Fruit fly (Drosophila melanogaster) whole organism, embryonic: ENCODE data around the gene pav.

Experiments used
- Ada2b ChIP-seq: fragments of 200-800 bp; sonication (Bioruptor generic); IDR thresholded peaks from 2 replicates; pipeline ENCODE4 v1.3.6; 2022; ENCODE audit warnings: missing biosample characterization, missing genetic modification characterization
- Antp ChIP-seq: fragments of 200-800 bp; sonication (Bioruptor generic); optimal IDR thresholded peaks from 3 replicates; lab custom pipeline; 2016; ENCODE audit warnings: missing biosample characterization, missing genetic modification characterization
- Atf6 ChIP-seq: fragments of 200-800 bp; sonication (Bioruptor generic); IDR thresholded peaks from 2 replicates; pipeline ENCODE4 v1.3.6; 2022; ENCODE audit warnings: missing biosample characterization, missing genetic modification characterization
- BEAF-32 ChIP-seq: fragments of 200-800 bp; sonication (Bioruptor generic); optimal IDR thresholded peaks from 3 replicates; lab custom pipeline; 2017; ENCODE audit warnings: missing biosample characterization, missing genetic modification characterization, mild to moderate bottlenecking, moderate library complexity, missing genetic modification reagents
- Blimp-1 ChIP-seq: fragments of 200-800 bp; sonication (Bioruptor generic); optimal IDR thresholded peaks from 3 replicates; lab custom pipeline; 2018; ENCODE audit warnings: missing biosample characterization, missing genetic modification characterization, mild to moderate bottlenecking, moderate library complexity, missing genetic modification reagents
- C15 ChIP-seq: fragments of 200-800 bp; sonication (Bioruptor generic); IDR thresholded peaks from 3 replicates; pipeline ENCODE4 v1.3.6; 2022; ENCODE audit warnings: missing biosample characterization, missing genetic modification characterization
- CG10431 ChIP-seq: fragments of 200-800 bp; sonication (Bioruptor generic); optimal IDR thresholded peaks from 3 replicates; lab custom pipeline; 2018; ENCODE audit warnings: missing biosample characterization, mild to moderate bottlenecking, missing genetic modification characterization
- CG11560 ChIP-seq: fragments of 200-800 bp; sonication (Bioruptor generic); IDR thresholded peaks from 3 replicates; pipeline ENCODE4 v1.3.6; 2022; ENCODE audit warnings: missing biosample characterization, missing genetic modification characterization
- CG14667 ChIP-seq: fragments of 200-800 bp; sonication (Bioruptor generic); IDR thresholded peaks from 2 replicates; pipeline ENCODE4 v1.3.6; 2022; ENCODE audit warnings: missing biosample characterization, missing genetic modification characterization
- CG15073 ChIP-seq: fragments of 200-800 bp; sonication (Bioruptor generic); optimal IDR thresholded peaks from 2 replicates; lab custom pipeline; 2016; ENCODE audit warnings: missing biosample characterization, missing genetic modification characterization
- CG15269 ChIP-seq: fragments of 200-800 bp; sonication (Bioruptor generic); optimal IDR thresholded peaks from 2 replicates; lab custom pipeline; 2018; ENCODE audit warnings: missing biosample characterization, mild to moderate bottlenecking, missing genetic modification characterization, moderate library complexity
- CG17612 ChIP-seq: fragments of 200-800 bp; sonication (Bioruptor generic); IDR thresholded peaks from 2 replicates; pipeline ENCODE4 v1.3.6; 2022; ENCODE audit warnings: missing biosample characterization, missing genetic modification characterization
- CG2129 ChIP-seq: fragments of 200-800 bp; sonication (Bioruptor generic); IDR thresholded peaks from 2 replicates; pipeline ENCODE4 v1.3.6; 2022; ENCODE audit warnings: missing biosample characterization, missing genetic modification characterization; ENCODE audit not compliant: partially characterized antibody
- CG33557 ChIP-seq: fragments of 200-800 bp; sonication (Bioruptor generic); optimal IDR thresholded peaks from 2 replicates; lab custom pipeline; 2019; ENCODE audit warnings: missing biosample characterization, mild to moderate bottlenecking, missing genetic modification characterization, moderate library complexity
- CG4617 ChIP-seq: fragments of 200-800 bp; sonication (Bioruptor generic); optimal IDR thresholded peaks from 3 replicates; lab custom pipeline; 2016; ENCODE audit warnings: missing biosample characterization, missing genetic modification characterization, borderline replicate concordance
- CG6854 ChIP-seq: fragments of 200-800 bp; sonication (Bioruptor generic); optimal IDR thresholded peaks from 3 replicates; lab custom pipeline; 2017; ENCODE audit warnings: missing biosample characterization, mild to moderate bottlenecking, missing genetic modification characterization
- CG8388 ChIP-seq: fragments of 200-800 bp; sonication (Bioruptor generic); optimal IDR thresholded peaks from 2 replicates; lab custom pipeline; 2019; ENCODE audit warnings: missing biosample characterization, mild to moderate bottlenecking, missing genetic modification characterization, moderate library complexity
- CG8944 ChIP-seq: fragments of 200-800 bp; sonication (Bioruptor generic); optimal IDR thresholded peaks from 3 replicates; lab custom pipeline; 2016; ENCODE audit warnings: missing biosample characterization, missing genetic modification characterization
- CG9797 ChIP-seq: fragments of 200-800 bp; sonication (Bioruptor generic); optimal IDR thresholded peaks from 3 replicates; lab custom pipeline; 2018; ENCODE audit warnings: missing biosample characterization, mild to moderate bottlenecking, missing genetic modification characterization
- Dad ChIP-seq: fragments of 200-800 bp; sonication (Bioruptor generic); optimal IDR thresholded peaks from 3 replicates; lab custom pipeline; 2016; ENCODE audit warnings: missing biosample characterization, missing genetic modification characterization
- Deaf1 ChIP-seq: fragments of 200-800 bp; optimal IDR thresholded peaks from 3 replicates; lab custom pipeline; 2019; ENCODE audit warnings: missing biosample characterization, mild to moderate bottlenecking, missing genetic modification characterization, moderate library complexity
- E2f2 ChIP-seq: fragments of 200-800 bp; sonication (Bioruptor generic); IDR thresholded peaks from 2 replicates; pipeline ENCODE4 v1.3.6; 2022; ENCODE audit warnings: missing biosample characterization, missing genetic modification characterization
- Gsc ChIP-seq: fragments of 200-800 bp; sonication (Bioruptor generic); IDR thresholded peaks from 2 replicates; pipeline ENCODE4 v1.3.6; 2022; ENCODE audit warnings: missing biosample characterization, missing genetic modification characterization
- Gug ChIP-seq: fragments of 200-800 bp; sonication (Bioruptor generic); IDR thresholded peaks from 4 replicates; pipeline ENCODE4 v1.3.6; 2022; ENCODE audit warnings: missing biosample characterization, missing genetic modification characterization
- Rx ChIP-seq: fragments of 200-800 bp; sonication (Bioruptor generic); IDR thresholded peaks from 2 replicates; pipeline ENCODE4 v1.3.6; 2022; ENCODE audit warnings: missing biosample characterization, missing genetic modification characterization
- Sry-β ChIP-seq: fragments of 200-800 bp; sonication (Bioruptor generic); optimal IDR thresholded peaks from 2 replicates; lab custom pipeline; 2018; ENCODE audit warnings: missing biosample characterization, mild to moderate bottlenecking, missing genetic modification characterization, moderate library complexity
- TFAM ChIP-seq: fragments of 200-800 bp; sonication (Bioruptor generic); optimal IDR thresholded peaks from 2 replicates; lab custom pipeline; 2017; ENCODE audit warnings: missing biosample characterization, missing genetic modification characterization, inconsistent platforms
- Tbp ChIP-seq: fragments of >200 bp; optimal IDR thresholded peaks from 2 replicates; lab custom pipeline; 2018; ENCODE audit warnings: missing biosample characterization, missing genetic modification characterization
- Usf ChIP-seq: fragments of 200-800 bp; sonication (Bioruptor generic); optimal IDR thresholded peaks from 2 replicates; lab custom pipeline; 2017; ENCODE audit warnings: missing genotype, missing biosample characterization, missing genetic modification characterization
- bcd ChIP-seq: fragments of 200-800 bp; sonication (Bioruptor generic); optimal IDR thresholded peaks from 2 replicates; lab custom pipeline; 2017; ENCODE audit warnings: missing biosample characterization, mild to moderate bottlenecking, missing genetic modification characterization
- br ChIP-seq: fragments of >200 bp; optimal IDR thresholded peaks from 2 replicates; lab custom pipeline; 2017
- cg ChIP-seq: fragments of 200-800 bp; sonication (Bioruptor generic); optimal IDR thresholded peaks from 3 replicates; lab custom pipeline; 2019; ENCODE audit warnings: missing biosample characterization, mild to moderate bottlenecking, missing genetic modification characterization, moderate library complexity
- chn ChIP-seq: fragments of 200-800 bp; sonication (Bioruptor generic); optimal IDR thresholded peaks from 2 replicates; lab custom pipeline; 2016; ENCODE audit warnings: missing biosample characterization, missing genetic modification characterization
- ems ChIP-seq: fragments of 200-800 bp; sonication (Bioruptor generic); optimal IDR thresholded peaks from 3 replicates; lab custom pipeline; 2016; ENCODE audit warnings: missing biosample characterization, missing genetic modification characterization
- eve ChIP-seq, 2 experiments: fragments of >200 bp; optimal IDR thresholded peaks; 2 replicates each; lab custom pipeline; 2017; ENCODE audit warnings: missing biosample characterization in 2 of 2, missing genetic modification characterization in 2 of 2
- fu2 ChIP-seq: fragments of 200-800 bp; sonication (Bioruptor generic); optimal IDR thresholded peaks from 2 replicates; lab custom pipeline; 2016; ENCODE audit warnings: missing biosample characterization, missing genetic modification characterization
- gcm ChIP-seq: fragments of 200-800 bp; sonication (Bioruptor generic); optimal IDR thresholded peaks from 2 replicates; lab custom pipeline; 2019; ENCODE audit warnings: missing biosample characterization, mild to moderate bottlenecking, missing genetic modification characterization, moderate library complexity
- grau ChIP-seq: fragments of 200-800 bp; optimal IDR thresholded peaks from 3 replicates; lab custom pipeline; 2019; ENCODE audit warnings: missing biosample characterization, mild to moderate bottlenecking, missing genetic modification characterization, moderate library complexity
- gro ChIP-seq: fragments of 200-800 bp; sonication (Bioruptor generic); optimal IDR thresholded peaks from 2 replicates; lab custom pipeline; 2016; ENCODE audit warnings: missing biosample characterization, missing genetic modification characterization
- ham ChIP-seq: fragments of 200-800 bp; sonication (Bioruptor generic); IDR thresholded peaks from 2 replicates; pipeline ENCODE4 v1.3.6; 2022; ENCODE audit warnings: missing biosample characterization, missing genetic modification characterization
- hkb ChIP-seq, 2 experiments: fragments of 200-800 bp in 1 of 2; fragments of >200 bp in 1 of 2; sonication (Bioruptor generic) in 1 of 2; IDR thresholded peaks in 1 of 2; optimal IDR thresholded peaks in 1 of 2; 2 replicates each; pipeline versions ENCODE4 v1.3.6 to Lab custom; 2017 to 2022; ENCODE audit warnings: missing biosample characterization in 1 of 2, missing genetic modification characterization in 1 of 2
- jumu ChIP-seq: fragments of 200-800 bp; sonication (Bioruptor generic); optimal IDR thresholded peaks from 3 replicates; lab custom pipeline; 2016; ENCODE audit warnings: missing biosample characterization, missing genetic modification characterization
- knrl ChIP-seq: fragments of 200-800 bp; sonication (Bioruptor generic); IDR thresholded peaks from 3 replicates; pipeline ENCODE4 v1.3.6; 2022; ENCODE audit warnings: missing biosample characterization, missing genetic modification characterization; ENCODE audit not compliant: partially characterized antibody
- nom ChIP-seq: fragments of 200-800 bp; sonication (Bioruptor generic); optimal IDR thresholded peaks from 2 replicates; lab custom pipeline; 2017; ENCODE audit warnings: missing biosample characterization, missing genetic modification characterization, mild to moderate bottlenecking, moderate library complexity, missing genetic modification reagents
- slp2 ChIP-seq: fragments of 200-800 bp; sonication (Bioruptor generic); optimal IDR thresholded peaks from 2 replicates; lab custom pipeline; 2016; ENCODE audit warnings: missing biosample characterization, missing genetic modification characterization
- sug ChIP-seq: fragments of 200-800 bp; optimal IDR thresholded peaks from 2 replicates; lab custom pipeline; 2019; ENCODE audit warnings: missing biosample characterization, mild to moderate bottlenecking, missing genetic modification characterization, moderate library complexity
- trh ChIP-seq: fragments of 200-800 bp; sonication (Bioruptor generic); optimal IDR thresholded peaks from 2 replicates; lab custom pipeline; 2016; ENCODE audit warnings: missing biosample characterization, missing genetic modification characterization
- zen ChIP-seq: fragments of 200-800 bp; sonication (Bioruptor generic); optimal IDR thresholded peaks from 3 replicates; lab custom pipeline; 2018; ENCODE audit warnings: missing biosample characterization, mild to moderate bottlenecking, missing genetic modification characterization, moderate library complexity
- zf30C ChIP-seq: fragments of 200-800 bp; sonication (Bioruptor generic); optimal IDR thresholded peaks from 3 replicates; lab custom pipeline; 2018; ENCODE audit warnings: missing biosample characterization, mild to moderate bottlenecking, missing genetic modification characterization
- zfh2 ChIP-seq: fragments of 200-800 bp; sonication (Bioruptor generic); optimal IDR thresholded peaks from 2 replicates; lab custom pipeline; 2016; ENCODE audit warnings: missing biosample characterization, missing genetic modification characterization

The pav gene

dm6 chr3L:4228187-4228836 lies 14.2 kb upstream of the pav start (continued):
- peak; percentile 94 for TF ChIP-seq CG14667 (GFP tag; lab: Robert Waterston, UW)
- peak; percentile 86 for TF ChIP-seq TFAM (GFP tag; lab: Kevin White, UChicago)
- peak; percentile 72 for TF ChIP-seq CG17612 (GFP tag; lab: Robert Waterston, UW)
- TF ChIP-seq trh (GFP tag; lab: Kevin White, UChicago), result peak; percentile 89
- TF ChIP-seq cg (GFP tag; lab: Kevin White, UChicago), result peak; percentile 27
- peak; percentile 96 for TF ChIP-seq CG15269 (tag; lab: Kevin White, UChicago)
- peak; percentile 88 for TF ChIP-seq zen (tag; lab: Kevin White, UChicago)
- peak; percentile 97 for TF ChIP-seq CG8388
- TF ChIP-seq Usf (GFP tag; lab: Kevin White, UChicago), result peak; percentile 78
- TF ChIP-seq CG10431 (GFP tag; lab: Kevin White, UChicago), result peak; percentile 92
- TF ChIP-seq Dad (GFP tag; lab: Kevin White, UChicago), result peak; percentile 93
- TF ChIP-seq nom (GFP tag; lab: Kevin White, UChicago), result peak; percentile 98
- TF ChIP-seq sug (tag; lab: Kevin White, UChicago), result peak; percentile 90
- TF ChIP-seq fu2 (GFP tag; lab: Kevin White, UChicago), result peak; percentile 84
- TF ChIP-seq knrl (GFP tag; lab: Robert Waterston, UW), result no peak
- peak; percentile 92 for TF ChIP-seq chn (GFP tag; lab: Kevin White, UChicago)
- peak; percentile 79 for TF ChIP-seq E2f2 (GFP tag; lab: Robert Waterston, UW)
- peak; percentile 97 for TF ChIP-seq Ada2b (GFP tag; lab: Robert Waterston, UW)
- TF ChIP-seq Gug, result peak; percentile 93
- peak; percentile 81 for TF ChIP-seq Deaf1 (tag; lab: Kevin White, UChicago)
- TF ChIP-seq C15, result peak; percentile 90; the same call in 2 of the 3 replicates
- no peak for TF ChIP-seq hkb (optimal IDR thresholded peaks at IDR 0.05; lab: Kevin White, UChicago)
- peak; percentile 98 for TF ChIP-seq hkb (GFP tag; IDR thresholded peaks at IDR 0.05; lab: Robert Waterston, UW)
- peak; percentile 20 for TF ChIP-seq zfh2 (GFP tag; lab: Kevin White, UChicago)
- peak; percentile 95 for TF ChIP-seq ems (GFP tag; lab: Kevin White, UChicago)
- TF ChIP-seq Tbp (GFP tag; lab: Kevin White, UChicago), result no peak
- peak; percentile 86 for TF ChIP-seq CG15073 (GFP tag; lab: Kevin White, UChicago)
- TF ChIP-seq CG8944 (GFP tag; lab: Kevin White, UChicago), result peak; percentile 93
- TF ChIP-seq zf30C (GFP tag; lab: Kevin White, UChicago), result peak; percentile 91
- TF ChIP-seq CG2129, result no peak
- TF ChIP-seq Gsc, result peak; percentile 94
- TF ChIP-seq jumu (GFP tag; lab: Kevin White, UChicago), result peak; percentile 97
- TF ChIP-seq CG9797 (GFP tag; lab: Kevin White, UChicago), result peak; percentile 44
- peak; percentile 57 for TF ChIP-seq Sry-β (GFP tag; lab: Kevin White, UChicago)
- peak; percentile 69 for TF ChIP-seq CG6854 (GFP tag; lab: Kevin White, UChicago)
- peak; percentile 94 for TF ChIP-seq grau
- no peak for TF ChIP-seq BEAF-32
- no peak for TF ChIP-seq br (lab: Kevin White, UChicago)
- peak; percentile 88 for TF ChIP-seq CG4617 (GFP tag; lab: Kevin White, UChicago)
- peak; percentile 94 for TF ChIP-seq slp2 (GFP tag; lab: Kevin White, UChicago)
- TF ChIP-seq Blimp-1 (GFP tag; lab: Kevin White, UChicago), result peak; percentile 97
- peak in 1 of 2 experiments; percentile 97 for TF ChIP-seq eve (GFP tag; optimal IDR thresholded peaks at IDR 0.05; lab: Kevin White, UChicago)
- peak; percentile 92 for TF ChIP-seq bcd
- TF ChIP-seq Atf6 (GFP tag; lab: Robert Waterston, UW), result peak; percentile 91
- no peak for TF ChIP-seq ham (GFP tag; lab: Robert Waterston, UW)
- TF ChIP-seq Antp (GFP tag; lab: Kevin White, UChicago), result peak; percentile 94
- peak; percentile 49 for TF ChIP-seq gro (GFP tag; lab: Kevin White, UChicago)
- TF ChIP-seq gcm, result peak; percentile 96
- peak; percentile 96 for TF ChIP-seq Rx (GFP tag; lab: Robert Waterston, UW)
- TF ChIP-seq CG11560 (tag; lab: Robert Waterston, UW), result peak; percentile 80
- TF ChIP-seq CG33557 (GFP tag; lab: Kevin White, UChicago), result peak; percentile 95
